Worm (Caenorhabditis elegans): ENCODE measurements around the gene Y11D7A.7.
A peak's percentile ranks its signal among the peaks of the same experiment; 100 is the strongest.

Gene Y11D7A.7

ce11 chrIV:9251079-9251478, 1.8 kb downstream of the Y11D7A.7 start, which contains the start of gene Y11D7A.8:
Gene Y11D7A.8, plus strand, starts transcription at chrIV:9251379.
- TF ChIP-seq ceh-16 (tag; optimal IDR thresholded peaks at IDR 0.05), result no peak
- TF ChIP-seq elt-2 (tag; optimal IDR thresholded peaks at IDR 0.05), result no peak
- TF ChIP-seq elt-1 (tag; optimal IDR thresholded peaks at IDR 0.05), result no peak
- no peak for TF ChIP-seq nhr-23 (tag; optimal IDR thresholded peaks at IDR 0.05)
- no peak for TF ChIP-seq ztf-11 (tag; optimal IDR thresholded peaks at IDR 0.05)
- no peak for TF ChIP-seq ceh-28 (tag; optimal IDR thresholded peaks at IDR 0.05)
- no peak for TF ChIP-seq ceh-82 (tag; optimal IDR thresholded peaks at IDR 0.05)
- TF ChIP-seq tbx-2 (tag; optimal IDR thresholded peaks at IDR 0.05), result no peak
- no peak for TF ChIP-seq nhr-77 (tag; optimal IDR thresholded peaks at IDR 0.05)
- no peak for TF ChIP-seq sea-2 (GFP tag; optimal IDR thresholded peaks at IDR 0.05)
- no peak for TF ChIP-seq ztf-4 (tag; optimal IDR thresholded peaks at IDR 0.05)
- TF ChIP-seq fkh-10 (GFP tag; optimal IDR thresholded peaks at IDR 0.05), result no peak
- no peak for TF ChIP-seq egl-5 (tag; optimal IDR thresholded peaks at IDR 0.05)

ce11 chrIV:9256017-9256416, 6.7 kb downstream of the Y11D7A.7 start, which contains the start of gene Y11D7A.9:
Gene Y11D7A.9, minus strand, starts transcription at chrIV:9256117.
- TF ChIP-seq nhr-28 (tag; optimal IDR thresholded peaks at IDR 0.05), result no peak
- TF ChIP-seq pqm-1 (tag; optimal IDR thresholded peaks at IDR 0.05), result no peak
- no peak for TF ChIP-seq nhr-67 (tag; optimal IDR thresholded peaks at IDR 0.05)
- no peak for TF ChIP-seq hmg-11 (tag; optimal IDR thresholded peaks at IDR 0.05)
- TF ChIP-seq tbx-2 (tag; optimal IDR thresholded peaks at IDR 0.05), result no peak
- no peak for TF ChIP-seq unc-39 (tag; optimal IDR thresholded peaks at IDR 0.05)
- no peak for TF ChIP-seq daf-12 (tag; optimal IDR thresholded peaks at IDR 0.05)
- TF ChIP-seq R02D3.7 (tag; optimal IDR thresholded peaks at IDR 0.05), result no peak
- TF ChIP-seq lsy-12 (tag; optimal IDR thresholded peaks at IDR 0.05), result no peak

- TF ChIP-seq snpc-4 (tag; optimal IDR thresholded peaks at IDR 0.05), result no peak
- no peak for TF ChIP-seq jun-1 (tag; optimal IDR thresholded peaks at IDR 0.05)
- no peak for TF ChIP-seq nhr-12 (tag; optimal IDR thresholded peaks at IDR 0.05)
- no peak for TF ChIP-seq ceh-16 (tag; optimal IDR thresholded peaks at IDR 0.05)
- no peak for TF ChIP-seq nhr-28 (tag; optimal IDR thresholded peaks at IDR 0.05)
- TF ChIP-seq nhr-11 (tag; optimal IDR thresholded peaks at IDR 0.05), result no peak
- no peak for TF ChIP-seq ztf-4 (tag; optimal IDR thresholded peaks at IDR 0.05)
- no peak for TF ChIP-seq nhr-67 (tag; optimal IDR thresholded peaks at IDR 0.05)
- TF ChIP-seq ztf-11 (tag; optimal IDR thresholded peaks at IDR 0.05), result no peak
- no peak for TF ChIP-seq hmg-11 (tag; optimal IDR thresholded peaks at IDR 0.05)
- no peak for TF ChIP-seq tbx-2 (tag; optimal IDR thresholded peaks at IDR 0.05)
- no peak for TF ChIP-seq zag-1 (tag; optimal IDR thresholded peaks at IDR 0.05)
- TF ChIP-seq ceh-9 (tag; optimal IDR thresholded peaks at IDR 0.05), result no peak
- TF ChIP-seq lsy-12 (tag; optimal IDR thresholded peaks at IDR 0.05), result no peak
- TF ChIP-seq sea-2 (GFP tag; optimal IDR thresholded peaks at IDR 0.05), result no peak
- no peak for TF ChIP-seq egl-27 (tag; optimal IDR thresholded peaks at IDR 0.05)
Measured at ce11 chrIV:9256865-9257264, 7.5 kb downstream of the Y11D7A.7 start.

- TF ChIP-seq nhr-23 (tag; optimal IDR thresholded peaks at IDR 0.05) (peak; percentile 14), nhr-43 (tag; optimal IDR thresholded peaks at IDR 0.05; ENCODE audit: poor library complexity, severe bottlenecking) (peak; percentile 52), snpc-4 (tag; optimal IDR thresholded peaks at IDR 0.05) (no peak), ceh-16 (tag; optimal IDR thresholded peaks at IDR 0.05) (no peak), unc-39 (tag; optimal IDR thresholded peaks at IDR 0.05) (no peak), ZK546.5 (tag; optimal IDR thresholded peaks at IDR 0.05) (no peak), egl-27 (tag; optimal IDR thresholded peaks at IDR 0.05) (no peak), nhr-25 (tag; optimal IDR thresholded peaks at IDR 0.05) (peak; percentile 56), mml-1 (tag; optimal IDR thresholded peaks at IDR 0.05) (no peak), jun-1 (tag; optimal IDR thresholded peaks at IDR 0.05) (no peak), egl-5 (tag; optimal IDR thresholded peaks at IDR 0.05) (no peak), tbx-2 (tag; optimal IDR thresholded peaks at IDR 0.05) (peak; percentile 13), pha-4 (tag; optimal IDR thresholded peaks at IDR 0.05) (no peak), pqm-1 (tag; optimal IDR thresholded peaks at IDR 0.05) (no peak), ceh-82 (tag; optimal IDR thresholded peaks at IDR 0.05) (no peak), ama-1 (optimal IDR thresholded peaks at IDR 0.05) (peak; percentile 89), daf-12 (tag; optimal IDR thresholded peaks at IDR 0.05) (no peak), elt-2 (tag; optimal IDR thresholded peaks at IDR 0.05) (no peak), fkh-10 (GFP tag; optimal IDR thresholded peaks at IDR 0.05) (no peak), skn-1 (tag; optimal IDR thresholded peaks at IDR 0.05) (no peak), aly-2 (tag; optimal IDR thresholded peaks at IDR 0.05) (no peak), hmg-11 (tag; optimal IDR thresholded peaks at IDR 0.05) (no peak), fkh-2 (tag; optimal IDR thresholded peaks at IDR 0.05) (no peak), elt-3 (tag; optimal IDR thresholded peaks at IDR 0.05) (no peak), nhr-76 (tag; optimal IDR thresholded peaks at IDR 0.05) (no peak), zag-1 (tag; optimal IDR thresholded peaks at IDR 0.05) (no peak), eor-1 (tag; optimal IDR thresholded peaks at IDR 0.05) (no peak), ztf-11 (tag; optimal IDR thresholded peaks at IDR 0.05) (no peak), elt-1 (tag; optimal IDR thresholded peaks at IDR 0.05) (no peak), nhr-67 (tag; optimal IDR thresholded peaks at IDR 0.05) (no peak), nfya-1 (tag; optimal IDR thresholded peaks at IDR 0.05; ENCODE audit: insufficient read depth) (no peak), sea-2 (GFP tag; optimal IDR thresholded peaks at IDR 0.05) (no peak), nhr-237 (tag; optimal IDR thresholded peaks at IDR 0.05) (no peak), nhr-12 (tag; optimal IDR thresholded peaks at IDR 0.05) (no peak)
Measured at ce11 chrIV:9258547-9258946, 9.2 kb downstream of the Y11D7A.7 start.

Data from whole organism, L3 larva.